Worm (Caenorhabditis elegans) whole organism, mixed stage, embryonic: ENCODE data around the gene lgc-12.

Experiments used
- ceh-83 ChIP-seq: fragments of 200-800 bp; sonication (Bioruptor generic); optimal IDR thresholded peaks from 2 replicates; lab custom pipeline; 2018; ENCODE audit warnings: mild to moderate bottlenecking, missing genetic modification characterization, missing compliant biosample characterization
- elt-1 ChIP-seq: sonication (generic microtip); optimal IDR thresholded peaks from 2 replicates; lab custom pipeline; 2017; ENCODE audit warnings: missing genetic modification characterization, mild to moderate bottlenecking, missing compliant biosample characterization, antibody characterized with exemption, moderate library complexity, borderline replicate concordance; ENCODE audit not compliant: insufficient read depth
- elt-3 ChIP-seq: fragments of 150-350 bp; optimal IDR thresholded peaks from 2 replicates; lab custom pipeline; 2014; ENCODE audit warnings: missing biosample characterization, missing genetic modification characterization
- lin-13 ChIP-seq: fragments of 150-350 bp; optimal IDR thresholded peaks from 2 replicates; lab custom pipeline; 2014; ENCODE audit warnings: missing biosample characterization, missing genetic modification characterization
- lsy-2 ChIP-seq: fragments of 150-350 bp; optimal IDR thresholded peaks from 2 replicates; lab custom pipeline; 2014; ENCODE audit warnings: missing biosample characterization, missing genetic modification characterization
- nhr-237 ChIP-seq: fragments of 150-350 bp; optimal IDR thresholded peaks from 2 replicates; lab custom pipeline; 2014; ENCODE audit warnings: missing biosample characterization, missing genetic modification characterization
- nhr-28 ChIP-seq: fragments of 150-350 bp; optimal IDR thresholded peaks from 2 replicates; lab custom pipeline; 2014; ENCODE audit warnings: missing biosample characterization, missing genetic modification characterization
- pha-4 ChIP-seq: fragments of 150-350 bp; optimal IDR thresholded peaks from 2 replicates; lab custom pipeline; 2018; ENCODE audit warnings: missing biosample characterization, missing genetic modification reagents, missing genetic modification characterization
- snpc-4 ChIP-seq: fragments of 150-350 bp; optimal IDR thresholded peaks from 2 replicates; lab custom pipeline; 2014; ENCODE audit warnings: missing biosample characterization, missing genetic modification characterization
- unc-62 ChIP-seq: fragments of 150-350 bp; optimal IDR thresholded peaks from 2 replicates; lab custom pipeline; 2014; ENCODE audit warnings: missing biosample characterization, missing genetic modification reagents, missing genetic modification characterization
- ztf-11 ChIP-seq: fragments of 150-350 bp; optimal IDR thresholded peaks from 2 replicates; lab custom pipeline; 2014; ENCODE audit warnings: missing biosample characterization, missing genetic modification characterization

- no peak for TF ChIP-seq elt-3
- TF ChIP-seq ztf-11 (tag; lab: Kevin White, UChicago), result no peak
- TF ChIP-seq unc-62 (GFP tag; lab: Kevin White, UChicago), result peak; percentile 66
- TF ChIP-seq snpc-4 (tag; lab: Kevin White, UChicago), result no peak
- TF ChIP-seq pha-4 (tag; lab: Kevin White, UChicago), result no peak
- TF ChIP-seq ceh-83, result no peak
- no peak for TF ChIP-seq nhr-28 (tag; lab: Kevin White, UChicago)
- TF ChIP-seq elt-1 (tag; lab: Kevin White, UChicago), result no peak
- no peak for TF ChIP-seq lsy-2 (tag; lab: Kevin White, UChicago)
- TF ChIP-seq nhr-237, result no peak
- no peak for TF ChIP-seq lin-13 (tag; lab: Kevin White, UChicago)
These were observed 8.2 kb upstream of the lgc-12 start for ce11 chrIII:7553693-7554226.
